Worm (Caenorhabditis elegans) whole organism, L4 larva: ENCODE results near the gene F56C9.6.

Experiments
- F26F4.8 ChIP-seq: fragments of 200-800 bp; sonication (Bioruptor generic); conservative IDR thresholded peaks from 2 replicates; pipeline ENCODE4 v1.3.6; 2022; ENCODE audit warnings: missing genetic modification characterization, missing compliant biosample characterization
- F49E8.2 ChIP-seq: sonication (generic microtip); optimal IDR thresholded peaks from 2 replicates; lab custom pipeline; 2016; ENCODE audit warnings: missing compliant biosample characterization, mild to moderate bottlenecking, missing genetic modification characterization, borderline replicate concordance
- R02D3.7 ChIP-seq: fragments of 150-350 bp; sonication (generic microtip); optimal IDR thresholded peaks from 3 replicates; lab custom pipeline; 2014; ENCODE audit warnings: missing biosample characterization, missing genetic modification characterization
- T20F7.1 ChIP-seq: fragments of 200-800 bp; sonication (Bioruptor generic); optimal IDR thresholded peaks from 2 replicates; lab custom pipeline; 2018; ENCODE audit warnings: mild to moderate bottlenecking, missing genetic modification characterization, missing compliant biosample characterization
- T26A8.4 ChIP-seq: fragments of 200-800 bp; sonication (Bioruptor generic); IDR thresholded peaks from 2 replicates; pipeline ENCODE4 v1.3.6; 2022; ENCODE audit warnings: missing genetic modification characterization, missing compliant biosample characterization
- Y48G9A.11 ChIP-seq: fragments of 200-800 bp; sonication (Bioruptor generic); IDR thresholded peaks from 2 replicates; pipeline ENCODE4 v1.3.6; 2022; ENCODE audit warnings: missing genetic modification reagents, missing genetic modification characterization, missing compliant biosample characterization
- Y75B8A.6 ChIP-seq: fragments of 200-800 bp; sonication (Bioruptor generic); IDR thresholded peaks from 2 replicates; pipeline ENCODE4 v1.3.6; 2022; ENCODE audit warnings: missing genetic modification reagents, missing genetic modification characterization, missing compliant biosample characterization
- ZK546.5 ChIP-seq, 2 experiments: sonication (generic microtip); optimal IDR thresholded peaks; 2 replicates each; lab custom pipeline; 2017; ENCODE audit warnings: missing biosample characterization in 2 of 2, missing genetic modification characterization in 2 of 2
- aha-1 ChIP-seq: fragments of 150-350 bp; peaks from one replicate; lab custom pipeline; 2014; ENCODE audit warnings: missing biosample characterization, missing genetic modification characterization
- aly-2 ChIP-seq: sonication (generic microtip); optimal IDR thresholded peaks from 2 replicates; lab custom pipeline; 2018; ENCODE audit warnings: missing biosample characterization, missing genetic modification characterization
- arid-1 ChIP-seq: fragments of 200-800 bp; sonication (Bioruptor generic); conservative IDR thresholded peaks from 2 replicates; pipeline ENCODE4 v1.3.6; 2022; ENCODE audit warnings: missing genetic modification reagents, missing genetic modification characterization, missing compliant biosample characterization
- attf-4 ChIP-seq: sonication (generic microtip); optimal IDR thresholded peaks from 3 replicates; lab custom pipeline; 2017; ENCODE audit warnings: missing biosample characterization, missing genetic modification characterization
- ceh-28 ChIP-seq: fragments of 150-350 bp; optimal IDR thresholded peaks from 2 replicates; lab custom pipeline; 2014; ENCODE audit warnings: missing biosample characterization, missing genetic modification reagents, missing genetic modification characterization
- ceh-82 ChIP-seq: sonication (generic microtip); optimal IDR thresholded peaks from 2 replicates; lab custom pipeline; 2017; ENCODE audit warnings: missing biosample characterization, missing genetic modification characterization
- ces-1 ChIP-seq: fragments of 150-350 bp; sonication (generic microtip); optimal IDR thresholded peaks from 4 replicates; lab custom pipeline; 2014; ENCODE audit warnings: missing biosample characterization, missing genetic modification reagents, missing genetic modification characterization
- daf-19 ChIP-seq: fragments of 200-800 bp; sonication (Bioruptor generic); conservative IDR thresholded peaks from 2 replicates; pipeline ENCODE4 v1.3.6; 2022; ENCODE audit warnings: missing genetic modification characterization, missing compliant biosample characterization
- daf-8 ChIP-seq: fragments of 200-800 bp; sonication (Bioruptor generic); IDR thresholded peaks from 2 replicates; pipeline ENCODE4 v1.3.6; 2022; ENCODE audit warnings: missing genetic modification characterization, missing compliant biosample characterization
- dmd-6 ChIP-seq: fragments of 200-800 bp; sonication (Bioruptor generic); IDR thresholded peaks from 2 replicates; pipeline ENCODE4 v1.3.6; 2022; ENCODE audit warnings: missing genetic modification reagents, missing genetic modification characterization, missing compliant biosample characterization
- duxl-1 ChIP-seq: sonication (generic microtip); optimal IDR thresholded peaks from 2 replicates; lab custom pipeline; 2016; ENCODE audit warnings: mild to moderate bottlenecking, missing genetic modification characterization, moderate library complexity, missing compliant biosample characterization; ENCODE audit not compliant: poor library complexity
- hlh-11 ChIP-seq: fragments of 200-800 bp; sonication (Bioruptor generic); optimal IDR thresholded peaks from 2 replicates; lab custom pipeline; 2018; ENCODE audit warnings: mild to moderate bottlenecking, missing genetic modification characterization, missing compliant biosample characterization
- hlh-30 ChIP-seq: sonication (generic microtip); optimal IDR thresholded peaks from 2 replicates; lab custom pipeline; 2017; ENCODE audit warnings: antibody characterized with exemption, mild to moderate bottlenecking, missing genetic modification characterization, missing compliant biosample characterization; ENCODE audit not compliant: insufficient read depth
- jun-1 ChIP-seq: fragments of 150-350 bp; optimal IDR thresholded peaks from 2 replicates; lab custom pipeline; 2014; ENCODE audit warnings: missing biosample characterization, missing genetic modification reagents, missing genetic modification characterization
- lim-7 ChIP-seq: fragments of 200-800 bp; sonication (Bioruptor generic); IDR thresholded peaks from 2 replicates; pipeline ENCODE4 v1.3.6; 2022; ENCODE audit warnings: missing genetic modification characterization, missing compliant biosample characterization
- lin-15B ChIP-seq: fragments of 150-350 bp; sonication (generic microtip); optimal IDR thresholded peaks from 3 replicates; lab custom pipeline; 2014; ENCODE audit warnings: missing biosample characterization, missing genetic modification characterization
- lin-29 ChIP-seq: fragments of 200-800 bp; sonication (Bioruptor generic); IDR thresholded peaks from 2 replicates; pipeline ENCODE4 v1.3.6; 2022; ENCODE audit warnings: missing genetic modification reagents, missing genetic modification characterization, missing compliant biosample characterization
- lsy-2 ChIP-seq, 2 experiments: fragments of 150-350 bp in 1 of 2; sonication (generic microtip) in 1 of 2; optimal IDR thresholded peaks; 2 replicates each; lab custom pipeline; 2014 to 2017; ENCODE audit warnings: missing biosample characterization in 2 of 2, missing genetic modification characterization in 2 of 2
- madf-9 ChIP-seq: fragments of 200-800 bp; sonication (Bioruptor generic); conservative IDR thresholded peaks from 2 replicates; pipeline ENCODE4 v1.3.6; 2022; ENCODE audit warnings: missing genetic modification reagents, missing genetic modification characterization, missing compliant biosample characterization
- mdl-1 ChIP-seq, 2 experiments: fragments of 150-350 bp in 1 of 2; sonication (generic microtip) in 1 of 2; optimal IDR thresholded peaks; 2 replicates each; lab custom pipeline; 2014 to 2017; ENCODE audit warnings: missing biosample characterization in 2 of 2, missing genetic modification characterization in 2 of 2
- mep-1 ChIP-seq: fragments of 150-350 bp; sonication (generic microtip); optimal IDR thresholded peaks from 3 replicates; lab custom pipeline; 2014; ENCODE audit warnings: missing biosample characterization, missing genetic modification characterization
- mes-2 ChIP-seq: sonication (generic microtip); optimal IDR thresholded peaks from 2 replicates; lab custom pipeline; 2016; ENCODE audit warnings: missing genotype, mild to moderate bottlenecking, missing genetic modification characterization, missing compliant biosample characterization; ENCODE audit not compliant: poor library complexity, severe bottlenecking
- mxl-2 ChIP-seq: fragments of 200-800 bp; sonication (Bioruptor generic); conservative IDR thresholded peaks from 2 replicates; pipeline ENCODE4 v1.3.6; 2022; ENCODE audit warnings: missing genetic modification reagents, missing genetic modification characterization, missing compliant biosample characterization
- mxl-3 ChIP-seq: fragments of 200-800 bp; sonication (Bioruptor generic); optimal IDR thresholded peaks from 2 replicates; lab custom pipeline; 2018; ENCODE audit warnings: mild to moderate bottlenecking, missing genetic modification characterization, missing compliant biosample characterization
- nhr-10 ChIP-seq: fragments of 150-350 bp; optimal IDR thresholded peaks from 2 replicates; lab custom pipeline; 2014; ENCODE audit warnings: missing biosample characterization, missing genetic modification characterization
- nhr-11 ChIP-seq: fragments of 150-350 bp; optimal IDR thresholded peaks from 2 replicates; lab custom pipeline; 2014; ENCODE audit warnings: missing biosample characterization, missing genetic modification characterization
- nhr-237 ChIP-seq: sonication (generic microtip); optimal IDR thresholded peaks from 2 replicates; lab custom pipeline; 2017; ENCODE audit warnings: missing biosample characterization, missing genetic modification characterization
- nhr-28 ChIP-seq: fragments of 150-350 bp; optimal IDR thresholded peaks from 2 replicates; lab custom pipeline; 2014; ENCODE audit warnings: missing biosample characterization, missing genetic modification characterization
- nhr-42 ChIP-seq: fragments of 200-800 bp; sonication (Bioruptor generic); IDR thresholded peaks from 2 replicates; pipeline ENCODE4 v1.3.6; 2022; ENCODE audit warnings: missing genetic modification characterization, missing compliant biosample characterization
- nhr-48 ChIP-seq: sonication (generic microtip); optimal IDR thresholded peaks from 2 replicates; lab custom pipeline; 2016; ENCODE audit warnings: mild to moderate bottlenecking, missing genetic modification characterization, missing compliant biosample characterization
- nhr-76 ChIP-seq: fragments of 150-350 bp; optimal IDR thresholded peaks from 2 replicates; lab custom pipeline; 2014; ENCODE audit warnings: missing biosample characterization, missing genetic modification characterization
- nhr-77 ChIP-seq: fragments of 150-350 bp; optimal IDR thresholded peaks from 2 replicates; lab custom pipeline; 2014; ENCODE audit warnings: missing biosample characterization, missing genetic modification characterization
- saeg-2 ChIP-seq: fragments of 200-800 bp; sonication (Bioruptor generic); IDR thresholded peaks from 2 replicates; pipeline ENCODE4 v1.3.6; 2022; ENCODE audit warnings: missing genetic modification reagents, missing genetic modification characterization, missing compliant biosample characterization
- snpc-1.2 ChIP-seq: fragments of 200-800 bp; sonication (Bioruptor generic); IDR thresholded peaks from 2 replicates; pipeline ENCODE4 v1.3.6; 2022; ENCODE audit warnings: missing genetic modification reagents, missing genetic modification characterization, missing compliant biosample characterization
- spr-3 ChIP-seq: fragments of 200-800 bp; sonication (Bioruptor generic); optimal IDR thresholded peaks from 2 replicates; lab custom pipeline; 2018; ENCODE audit warnings: mild to moderate bottlenecking, missing genetic modification characterization, missing compliant biosample characterization
- tag-97 ChIP-seq: fragments of 200-800 bp; sonication (Bioruptor generic); IDR thresholded peaks from 2 replicates; pipeline ENCODE4 v1.3.6; 2022; ENCODE audit warnings: missing genetic modification characterization, missing compliant biosample characterization
- unc-130 ChIP-seq: sonication (generic microtip); optimal IDR thresholded peaks from 2 replicates; lab custom pipeline; 2016; ENCODE audit warnings: missing genetic modification reagents, missing genetic modification characterization, missing compliant biosample characterization
- unc-39 ChIP-seq: sonication (generic microtip); optimal IDR thresholded peaks from 2 replicates; lab custom pipeline; 2017; ENCODE audit warnings: missing biosample characterization, missing genetic modification characterization
- unc-62 ChIP-seq, 3 experiments: fragments of 150-350 bp in 1 of 3; sonication (generic microtip); optimal IDR thresholded peaks in 2 of 3; peaks in 1 of 3; 1 replicate in 1 of 3; 2 replicates in 2 of 3; lab custom pipeline; 2014 to 2017; ENCODE audit warnings: missing biosample characterization in 3 of 3, missing genetic modification characterization in 3 of 3, missing genetic modification reagents in 3 of 3, missing genotype in 1 of 3
- zag-1 ChIP-seq: fragments of 150-350 bp; optimal IDR thresholded peaks from 2 replicates; lab custom pipeline; 2014; ENCODE audit warnings: missing biosample characterization, missing genetic modification characterization
- zfp-2 ChIP-seq: sonication (generic microtip); optimal IDR thresholded peaks from 2 replicates; lab custom pipeline; 2016; ENCODE audit warnings: mild to moderate bottlenecking, missing genetic modification characterization, missing compliant biosample characterization
- zfp-3 ChIP-seq: fragments of 200-800 bp; sonication (Bioruptor generic); conservative IDR thresholded peaks from 2 replicates; pipeline ENCODE4 v1.3.6; 2022; ENCODE audit warnings: missing genetic modification reagents, missing genetic modification characterization, missing compliant biosample characterization
- zip-11 ChIP-seq: fragments of 200-800 bp; sonication (Bioruptor generic); IDR thresholded peaks from 2 replicates; pipeline ENCODE4 v1.3.6; 2022; ENCODE audit warnings: missing genetic modification characterization, missing compliant biosample characterization

The F56C9.6 gene

DNA sequence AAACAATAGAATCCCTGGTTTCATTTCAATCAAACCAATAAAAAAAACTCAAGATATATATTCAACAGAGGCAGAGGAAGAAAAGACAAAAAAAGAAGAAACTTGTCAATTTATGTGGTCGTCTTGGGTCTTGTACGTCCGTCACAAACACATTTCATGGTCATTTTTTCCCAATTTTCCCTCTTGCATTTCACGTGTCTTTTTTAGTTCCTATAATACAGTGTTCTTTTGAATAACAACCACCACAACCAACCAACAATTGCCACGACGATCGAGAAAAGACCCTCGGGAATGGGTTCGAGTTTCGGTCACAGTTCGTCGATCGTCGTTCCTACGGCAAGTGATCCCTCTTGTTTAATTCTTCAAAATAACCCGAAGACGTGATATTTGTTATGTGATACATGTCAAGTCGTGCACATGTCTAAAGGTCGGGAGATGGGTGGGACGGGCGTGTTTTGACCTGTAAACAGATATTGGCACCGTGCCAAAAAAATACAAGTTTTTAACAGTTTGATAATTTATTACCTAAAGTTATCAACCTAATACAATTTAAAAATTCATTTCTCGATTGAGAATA lies 14.4 kb downstream of the F56C9.6 start (continued):
- TF ChIP-seq zfp-2 (tag; lab: Kevin White, UChicago) (no peak), hlh-30 (tag; lab: Kevin White, UChicago) (peak; percentile 25), mes-2 (tag; lab: Kevin White, UChicago) (no peak), attf-4 (tag; lab: Kevin White, UChicago) (no peak), F49E8.2 (tag; lab: Kevin White, UChicago) (no peak), saeg-2 (GFP tag; lab: Robert Waterston, UW) (no peak), nhr-42 (GFP tag; lab: Robert Waterston, UW) (no peak), mxl-3 (GFP tag; lab: Kevin White, UChicago) (no peak), nhr-11 (tag; lab: Kevin White, UChicago) (no peak), nhr-10 (tag; lab: Kevin White, UChicago) (no peak), jun-1 (tag; lab: Kevin White, UChicago) (no peak), ceh-28 (tag; lab: Kevin White, UChicago) (no peak), zip-11 (GFP tag; lab: Robert Waterston, UW) (no peak), madf-9 (GFP tag; lab: Robert Waterston, UW) (no peak), tag-97 (GFP tag; lab: Robert Waterston, UW) (no peak), T26A8.4 (GFP tag; lab: Robert Waterston, UW) (no peak), nhr-237 (tag; lab: Kevin White, UChicago) (no peak), ces-1 (GFP tag; lab: Kevin White, UChicago) (no peak), lsy-2 (tag; optimal IDR thresholded peaks at IDR 0.05; lab: Kevin White, UChicago) (peak in 1 of 2 experiments; percentile 35), Y75B8A.6 (no peak), daf-8 (GFP tag; lab: Robert Waterston, UW) (no peak), arid-1 (GFP tag; lab: Robert Waterston, UW) (no peak), mep-1 (peak; percentile 29), mdl-1 (tag; optimal IDR thresholded peaks at IDR 0.05; lab: Kevin White, UChicago) (no peak), duxl-1 (tag; lab: Kevin White, UChicago) (no peak), spr-3 (no peak), nhr-77 (tag; lab: Kevin White, UChicago) (no peak), unc-130 (GFP tag; lab: Kevin White, UChicago) (no peak), daf-19 (GFP tag; lab: Robert Waterston, UW) (no peak), zag-1 (tag; lab: Kevin White, UChicago) (no peak), ceh-82 (tag; lab: Kevin White, UChicago) (no peak), aha-1 (tag; lab: Kevin White, UChicago) (peak; percentile 13), zfp-3 (no peak), mxl-2 (GFP tag; lab: Robert Waterston, UW) (no peak), nhr-48 (tag; lab: Kevin White, UChicago) (no peak), Y48G9A.11 (GFP tag; lab: Robert Waterston, UW) (no peak), dmd-6 (GFP tag; lab: Robert Waterston, UW) (0 out of 2 replicates have a peak, but pooled peaks have one; percentile 10), F26F4.8 (no peak), T20F7.1 (no peak), lin-29 (GFP tag; lab: Robert Waterston, UW) (no peak), nhr-28 (tag; lab: Kevin White, UChicago) (peak; percentile 61), aly-2 (tag; lab: Kevin White, UChicago) (no peak), snpc-1.2 (GFP tag; lab: Robert Waterston, UW) (no peak), unc-62 (GFP tag; optimal IDR thresholded peaks at IDR 0.05 in 1 of 2; lab: Kevin White, UChicago) (peak in 1 of 2 experiments; percentile 99), unc-62 (tag; optimal IDR thresholded peaks at IDR 0.05; lab: Kevin White, UChicago) (no peak), lin-15B (no peak), R02D3.7 (tag; lab: Kevin White, UChicago) (no peak), lim-7 (no peak), hlh-11 (tag; lab: Kevin White, UChicago) (peak; percentile 21), ZK546.5 (tag; optimal IDR thresholded peaks at IDR 0.05; lab: Kevin White, UChicago) (no peak), unc-39 (tag; lab: Kevin White, UChicago) (no peak), nhr-76 (no peak)
